Fruit fly (Drosophila melanogaster) whole organism: ENCODE results near the gene whe.

Experiments used
- CG8478 ChIP-seq: fragments of >200 bp; optimal IDR thresholded peaks from 2 replicates; lab custom pipeline; 2018; ENCODE audit warnings: inconsistent platforms
- psq ChIP-seq: fragments of >200 bp; optimal IDR thresholded peaks from 2 replicates; lab custom pipeline; 2017
- usp ChIP-seq: fragments of >200 bp; optimal IDR thresholded peaks from 2 replicates; lab custom pipeline; 2017; ENCODE audit warnings: missing biosample characterization, missing genetic modification characterization, mixed read lengths

DNA sequence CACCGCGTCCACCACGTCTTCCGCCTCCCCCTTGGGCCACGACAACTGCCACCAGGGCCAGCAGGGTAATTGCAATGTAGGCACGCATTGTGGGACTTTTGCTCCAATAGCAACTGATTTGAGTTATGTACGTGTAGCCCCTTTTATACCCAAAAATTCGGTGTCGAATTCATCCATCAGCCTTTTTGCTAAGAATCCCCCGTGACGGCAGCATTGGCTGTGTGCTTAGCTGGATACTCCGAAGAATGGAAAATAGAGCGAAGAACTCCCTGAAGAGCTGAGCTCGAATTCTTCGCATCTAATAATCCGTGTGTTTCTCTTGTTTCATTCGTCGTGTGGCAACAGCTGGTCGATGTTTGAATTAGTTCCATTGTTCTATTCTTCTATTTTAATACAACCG is 26.6 kb upstream of the whe start, which contains the start of gene CG10918:
- no peak for TF ChIP-seq CG8478 (lab: Kevin White, UChicago)
- TF ChIP-seq usp (GFP tag; lab: Kevin White, UChicago), result no peak
- no peak for TF ChIP-seq psq
